Worm (Caenorhabditis elegans): ENCODE measurements around the gene C05D11.5.

C05D11.5 gene

ce11 chrIII:6405121-6405520 is 6.7 kb downstream of the C05D11.5 start (continued):
- TF ChIP-seq dpl-1 (GFP tag; optimal IDR thresholded peaks at IDR 0.05): no peak
- TF ChIP-seq nhr-28 (tag; optimal IDR thresholded peaks at IDR 0.05): no peak
- no peak for TF ChIP-seq ceh-88 (GFP tag; IDR thresholded peaks at IDR 0.05)
- no peak for TF ChIP-seq tlp-1 (tag; optimal IDR thresholded peaks at IDR 0.05)
- no peak for TF ChIP-seq nhr-11 (tag; optimal IDR thresholded peaks at IDR 0.05)
- TF ChIP-seq ces-1 (GFP tag; optimal IDR thresholded peaks at IDR 0.05): no peak
- TF ChIP-seq swsn-7 (tag; optimal IDR thresholded peaks at IDR 0.05): no peak

- no peak for TF ChIP-seq jun-1 (tag; optimal IDR thresholded peaks at IDR 0.05)
- TF ChIP-seq sptf-1 (tag; optimal IDR thresholded peaks at IDR 0.05): no peak
- no peak for TF ChIP-seq dpl-1 (GFP tag; optimal IDR thresholded peaks at IDR 0.05)
- TF ChIP-seq rnt-1 (tag; optimal IDR thresholded peaks at IDR 0.05): no peak
- TF ChIP-seq vab-15 (tag; optimal IDR thresholded peaks at IDR 0.05): no peak
- TF ChIP-seq efl-3 (GFP tag; optimal IDR thresholded peaks at IDR 0.05): no peak
- no peak for TF ChIP-seq unc-30 (tag; optimal IDR thresholded peaks at IDR 0.05)
Measured at ce11 chrIII:6402810-6403209, 9.0 kb downstream of the C05D11.5 start.

ce11 chrIII:6402346-6402745 is 9.5 kb downstream of the C05D11.5 start:
- TF ChIP-seq ama-1 (optimal IDR thresholded peaks at IDR 0.05) (no peak), nhr-85 (tag) (no peak), fkh-8 (tag; optimal IDR thresholded peaks at IDR 0.05) (no peak), lir-3 (tag; optimal IDR thresholded peaks at IDR 0.05; ENCODE audit: poor library complexity) (peak; percentile 40), egl-27 (tag; optimal IDR thresholded peaks at IDR 0.05) (no peak), elt-3 (tag; optimal IDR thresholded peaks at IDR 0.05) (no peak), ztf-11 (tag; optimal IDR thresholded peaks at IDR 0.05) (no peak), tbx-2 (tag; optimal IDR thresholded peaks at IDR 0.05) (peak; percentile 54), hpl-2 (GFP tag; optimal IDR thresholded peaks at IDR 0.05) (no peak), zag-1 (tag; optimal IDR thresholded peaks at IDR 0.05) (no peak), lin-39 (tag; optimal IDR thresholded peaks at IDR 0.05) (peak; percentile 57), C34B4.2 (tag; optimal IDR thresholded peaks at IDR 0.05) (no peak), mep-1 (tag; optimal IDR thresholded peaks at IDR 0.05) (no peak), mdl-1 (tag; optimal IDR thresholded peaks at IDR 0.05) (no peak), snpc-4 (tag; optimal IDR thresholded peaks at IDR 0.05) (no peak), nhr-76 (tag; optimal IDR thresholded peaks at IDR 0.05) (no peak), elt-2 (tag; optimal IDR thresholded peaks at IDR 0.05) (no peak), grh-1 (GFP tag; IDR thresholded peaks at IDR 0.05) (no peak), irx-1 (tag; optimal IDR thresholded peaks at IDR 0.05) (no peak), vab-15 (tag; optimal IDR thresholded peaks at IDR 0.05) (no peak), nhr-237 (tag; optimal IDR thresholded peaks at IDR 0.05) (no peak), dpl-1 (GFP tag; optimal IDR thresholded peaks at IDR 0.05) (no peak), Y116A8C.19 (tag; optimal IDR thresholded peaks at IDR 0.05; ENCODE audit: borderline replicate concordance) (no peak), C04F5.9 (tag; optimal IDR thresholded peaks at IDR 0.05) (no peak), egl-13 (tag; optimal IDR thresholded peaks at IDR 0.05) (no peak), pax-3 (tag; optimal IDR thresholded peaks at IDR 0.05) (no peak), ceh-63 (GFP tag; optimal IDR thresholded peaks at IDR 0.05) (no peak), lin-15B (tag; optimal IDR thresholded peaks at IDR 0.05) (no peak), fkh-4 (tag; optimal IDR thresholded peaks at IDR 0.05; ENCODE audit: borderline replicate concordance) (no peak), nhr-20 (tag; optimal IDR thresholded peaks at IDR 0.05) (peak; percentile 18), ceh-88 (GFP tag; IDR thresholded peaks at IDR 0.05) (peak; percentile 13; the same call in 1 of the 2 replicates), unc-86 (tag; optimal IDR thresholded peaks at IDR 0.05) (no peak), ceh-8 (GFP tag; optimal IDR thresholded peaks at IDR 0.05) (no peak), nhr-12 (tag; optimal IDR thresholded peaks at IDR 0.05) (no peak), hlh-4 (tag; optimal IDR thresholded peaks at IDR 0.05) (no peak), efl-3 (GFP tag; optimal IDR thresholded peaks at IDR 0.05) (no peak), alr-1 (tag; optimal IDR thresholded peaks at IDR 0.05; ENCODE audit: borderline replicate concordance) (no peak), nhr-77 (tag; optimal IDR thresholded peaks at IDR 0.05) (no peak), hlh-17 (GFP tag; optimal IDR thresholded peaks at IDR 0.05; ENCODE audit: borderline replicate concordance) (no peak), unc-130 (tag; optimal IDR thresholded peaks at IDR 0.05) (no peak), sup-37 (GFP tag; optimal IDR thresholded peaks at IDR 0.05) (peak; percentile 23)

All from whole organism, L1 larva.